Fruit fly (Drosophila melanogaster) S2 (cell line): Measurements from ENCODE around the gene eg.
A peak's percentile ranks its signal among the peaks of the same experiment; 100 is the strongest.

Experiments
- CG8478 ChIP-seq: fragments of >200 bp; optimal IDR thresholded peaks from 2 replicates; lab custom pipeline; 2018
- CTCF ChIP-seq, 2 experiments: fragments of >200 bp; optimal IDR thresholded peaks; 2 replicates each; lab custom pipeline; 2018

DNA sequence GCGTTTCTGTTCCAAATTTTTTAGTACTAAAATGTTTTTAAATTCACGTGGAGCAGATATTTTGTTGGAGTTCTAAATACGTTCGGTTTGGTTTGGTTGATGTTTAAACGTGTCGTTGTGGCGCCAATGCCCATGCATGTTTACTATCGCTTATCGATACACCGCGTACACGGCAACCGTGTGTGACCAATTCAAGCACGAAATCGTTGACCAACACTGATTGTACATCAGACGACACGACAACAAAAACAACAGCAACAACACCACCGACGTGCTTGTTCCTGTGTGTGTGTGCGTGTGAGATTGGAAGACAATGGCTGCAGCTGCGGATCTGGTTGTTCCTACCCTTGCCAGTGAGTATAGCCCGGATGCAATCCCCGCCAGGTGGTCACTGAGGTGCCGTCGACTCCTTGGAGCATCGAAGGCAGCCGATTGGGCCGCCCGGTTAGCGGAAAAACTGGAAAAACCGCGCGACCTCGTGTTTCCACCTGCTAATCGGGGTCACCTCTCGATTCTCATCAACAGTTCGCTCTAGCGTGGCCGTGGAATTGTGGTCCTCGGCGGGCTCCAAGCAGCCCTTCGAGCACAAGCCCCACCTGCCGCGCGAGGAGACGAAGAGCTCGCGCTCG is 16.3 kb downstream of the eg start, which contains the start of gene eIF2A:
- TF ChIP-seq CTCF (optimal IDR thresholded peaks at IDR 0.05; lab: Kevin White, UChicago) (peak; percentile 25 to 39), CG8478 (no peak)
